Worm (Caenorhabditis elegans): ENCODE data around the gene maa-1.

Gene maa-1

ce11 chrIII:11836734-11837133, 14.4 kb upstream of the maa-1 start:
- TF ChIP-seq tra-4 (tag; optimal IDR thresholded peaks at IDR 0.05) (no peak), hmg-4 (GFP tag; optimal IDR thresholded peaks at IDR 0.05) (no peak), pes-1 (GFP tag; IDR thresholded peaks at IDR 0.05) (no peak), B0310.2 (tag; optimal IDR thresholded peaks at IDR 0.05) (no peak), flt-1 (GFP tag; IDR thresholded peaks at IDR 0.05) (no peak), scrt-1 (GFP tag; IDR thresholded peaks at IDR 0.05) (no peak), hnd-1 (tag; optimal IDR thresholded peaks at IDR 0.05) (no peak), F13C5.2 (tag; optimal IDR thresholded peaks at IDR 0.05) (no peak), ets-7 (tag; optimal IDR thresholded peaks at IDR 0.05) (no peak), ceh-13 (GFP tag; optimal IDR thresholded peaks at IDR 0.05) (no peak), ceh-36 (tag; optimal IDR thresholded peaks at IDR 0.05) (no peak), ama-1 (optimal IDR thresholded peaks at IDR 0.05) (no peak), tbx-37 (GFP tag; conservative IDR thresholded peaks at IDR 0.05) (no peak)

- no peak for TF ChIP-seq flt-1 (GFP tag; IDR thresholded peaks at IDR 0.05)
- TF ChIP-seq tbx-11 (GFP tag; IDR thresholded peaks at IDR 0.05): no peak
- no peak for TF ChIP-seq aly-1 (tag; optimal IDR thresholded peaks at IDR 0.05)
- no peak for TF ChIP-seq tbx-37 (GFP tag; conservative IDR thresholded peaks at IDR 0.05)
- no peak for TF ChIP-seq ceh-13 (GFP tag; optimal IDR thresholded peaks at IDR 0.05)
- TF ChIP-seq scrt-1 (GFP tag; IDR thresholded peaks at IDR 0.05): no peak
- no peak for TF ChIP-seq ceh-36 (tag; optimal IDR thresholded peaks at IDR 0.05)
- TF ChIP-seq hmbx-1 (tag; optimal IDR thresholded peaks at IDR 0.05): no peak
- no peak for TF ChIP-seq hmg-4 (GFP tag; optimal IDR thresholded peaks at IDR 0.05)
- no peak for TF ChIP-seq F13C5.2 (tag; optimal IDR thresholded peaks at IDR 0.05)
- TF ChIP-seq pes-1 (GFP tag; IDR thresholded peaks at IDR 0.05): no peak
- TF ChIP-seq B0310.2 (tag; optimal IDR thresholded peaks at IDR 0.05): no peak
- no peak for TF ChIP-seq ets-7 (tag; optimal IDR thresholded peaks at IDR 0.05)
- no peak for TF ChIP-seq ama-1 (optimal IDR thresholded peaks at IDR 0.05)
- TF ChIP-seq hnd-1 (tag; optimal IDR thresholded peaks at IDR 0.05): no peak
These were observed 13.7 kb upstream of the maa-1 start for ce11 chrIII:11836054-11836453.

- TF ChIP-seq tbx-37 (GFP tag; conservative IDR thresholded peaks at IDR 0.05): no peak
- TF ChIP-seq tbx-11 (GFP tag; IDR thresholded peaks at IDR 0.05): no peak
- no peak for TF ChIP-seq hnd-1 (tag; optimal IDR thresholded peaks at IDR 0.05)
- no peak for TF ChIP-seq sea-1 (GFP tag; conservative IDR thresholded peaks at IDR 0.05)
- no peak for TF ChIP-seq scrt-1 (GFP tag; IDR thresholded peaks at IDR 0.05)
- TF ChIP-seq hmbx-1 (tag; optimal IDR thresholded peaks at IDR 0.05): no peak
- TF ChIP-seq ama-1 (optimal IDR thresholded peaks at IDR 0.05): no peak
- no peak for TF ChIP-seq flt-1 (GFP tag; IDR thresholded peaks at IDR 0.05)
These were observed 12.5 kb upstream of the maa-1 start for ce11 chrIII:11834783-11835182.

DNA sequence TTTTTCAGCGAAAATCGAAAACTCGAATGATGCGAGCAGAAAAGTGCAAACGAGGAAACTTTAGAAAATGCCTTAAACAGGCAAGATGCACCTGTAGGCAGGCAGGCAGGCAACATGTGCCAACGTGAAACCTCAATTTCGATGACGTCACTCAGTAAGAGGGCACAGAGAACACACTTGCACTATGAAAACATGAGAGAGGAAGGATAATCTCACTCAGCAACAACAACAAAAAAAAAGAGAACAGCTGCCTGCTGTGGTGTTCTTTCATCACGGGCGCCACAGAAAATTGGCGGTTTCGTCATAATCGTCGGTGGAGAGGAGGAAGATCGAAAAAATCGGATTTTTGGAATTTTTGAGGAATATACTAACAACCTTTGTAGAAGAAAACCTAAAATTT, 11.8 kb upstream of the maa-1 start:
- TF ChIP-seq ama-1 (optimal IDR thresholded peaks at IDR 0.05) (no peak), flt-1 (GFP tag; IDR thresholded peaks at IDR 0.05) (no peak), aly-1 (tag; optimal IDR thresholded peaks at IDR 0.05) (no peak), tra-4 (tag; optimal IDR thresholded peaks at IDR 0.05) (no peak), B0310.2 (tag; optimal IDR thresholded peaks at IDR 0.05) (no peak), ceh-36 (tag; optimal IDR thresholded peaks at IDR 0.05) (no peak), scrt-1 (GFP tag; IDR thresholded peaks at IDR 0.05) (no peak), ets-7 (tag; optimal IDR thresholded peaks at IDR 0.05) (no peak), hmg-4 (GFP tag; optimal IDR thresholded peaks at IDR 0.05) (no peak), ceh-13 (GFP tag; optimal IDR thresholded peaks at IDR 0.05) (no peak), tbx-11 (GFP tag; IDR thresholded peaks at IDR 0.05) (no peak), tbx-37 (GFP tag; conservative IDR thresholded peaks at IDR 0.05) (no peak), F13C5.2 (tag; optimal IDR thresholded peaks at IDR 0.05) (no peak), sea-1 (GFP tag; conservative IDR thresholded peaks at IDR 0.05) (no peak), pes-1 (GFP tag; IDR thresholded peaks at IDR 0.05) (no peak), hnd-1 (tag; optimal IDR thresholded peaks at IDR 0.05) (no peak), hmbx-1 (tag; optimal IDR thresholded peaks at IDR 0.05) (no peak)

ce11 chrIII:11833449-11833848, 11.1 kb upstream of the maa-1 start:
- TF ChIP-seq ets-7 (tag; optimal IDR thresholded peaks at IDR 0.05): no peak
- no peak for TF ChIP-seq F13C5.2 (tag; optimal IDR thresholded peaks at IDR 0.05)
- TF ChIP-seq aly-1 (tag; optimal IDR thresholded peaks at IDR 0.05): no peak
- no peak for TF ChIP-seq hmbx-1 (tag; optimal IDR thresholded peaks at IDR 0.05)
- TF ChIP-seq ceh-13 (GFP tag; optimal IDR thresholded peaks at IDR 0.05): no peak
- no peak for TF ChIP-seq B0310.2 (tag; optimal IDR thresholded peaks at IDR 0.05)

ce11 chrIII:11830522-11831489, 8.5 kb upstream of the maa-1 start:
- 0 out of 2 replicates have a peak, but pooled peaks have one; percentile 29 for TF ChIP-seq tbx-37 (GFP tag; conservative IDR thresholded peaks at IDR 0.05)
- TF ChIP-seq pes-1 (GFP tag; IDR thresholded peaks at IDR 0.05): no peak
- no peak for TF ChIP-seq F13C5.2 (tag; optimal IDR thresholded peaks at IDR 0.05)
- peak; percentile 58 for TF ChIP-seq ceh-36 (tag; optimal IDR thresholded peaks at IDR 0.05)

DNA sequence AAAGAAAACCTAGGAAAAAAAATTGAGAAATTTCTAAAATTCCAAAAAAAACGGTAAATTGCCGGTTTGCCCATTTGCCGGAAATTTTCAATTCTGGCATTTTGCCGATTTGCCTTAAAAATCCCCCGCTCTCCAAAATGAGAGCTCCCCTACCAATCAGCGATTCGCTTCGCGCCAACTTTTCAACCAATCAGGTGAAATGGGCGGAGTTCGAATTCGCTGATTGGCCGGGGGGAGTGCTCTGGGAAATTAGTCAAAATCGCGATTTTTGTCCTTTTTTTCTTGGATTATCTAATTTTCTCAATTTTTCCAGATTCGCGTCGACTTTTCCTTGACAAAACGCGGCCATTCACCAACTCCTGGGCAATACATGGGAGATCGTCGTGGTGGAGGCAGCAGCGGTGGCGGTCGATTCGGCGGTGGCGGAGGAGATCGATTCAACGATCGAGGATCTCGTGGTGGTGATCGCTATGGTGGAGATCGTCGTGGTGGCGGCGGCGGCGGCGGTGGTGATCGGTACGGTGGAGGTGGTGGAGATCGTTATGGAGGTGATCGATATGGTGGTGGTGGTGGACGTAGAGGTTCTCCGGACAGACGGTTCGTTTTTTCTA, 7.4 kb upstream of the maa-1 start:
- TF ChIP-seq ama-1 (optimal IDR thresholded peaks at IDR 0.05) (no peak), hmbx-1 (tag; optimal IDR thresholded peaks at IDR 0.05) (no peak), ceh-36 (tag; optimal IDR thresholded peaks at IDR 0.05) (no peak), F13C5.2 (tag; optimal IDR thresholded peaks at IDR 0.05) (no peak), aly-1 (tag; optimal IDR thresholded peaks at IDR 0.05) (no peak), sea-1 (GFP tag; conservative IDR thresholded peaks at IDR 0.05) (no peak), pes-1 (GFP tag; IDR thresholded peaks at IDR 0.05) (no peak), scrt-1 (GFP tag; IDR thresholded peaks at IDR 0.05) (no peak), tra-4 (tag; optimal IDR thresholded peaks at IDR 0.05) (no peak), ets-7 (tag; optimal IDR thresholded peaks at IDR 0.05) (no peak), flt-1 (GFP tag; IDR thresholded peaks at IDR 0.05) (no peak)
